Worm (Caenorhabditis elegans) whole organism, L4/young adult: ENCODE data around the gene C07A12.18.

ENCODE experiments used
- dao-5 ChIP-seq: sonication (generic microtip); optimal IDR thresholded peaks from 2 replicates; lab custom pipeline; 2016; ENCODE audit warnings: missing genotype, missing genetic modification characterization, moderate library complexity, missing compliant biosample characterization
- him-1 ChIP-seq: sonication (generic microtip); optimal IDR thresholded peaks from 2 replicates; lab custom pipeline; 2016; ENCODE audit warnings: missing genotype, missing genetic modification reagents, missing genetic modification characterization, missing compliant biosample characterization

- no peak for TF ChIP-seq him-1
- no peak for TF ChIP-seq dao-5 (tag; lab: Kevin White, UChicago)
Measured at ce11 chrX:4516758-4517157, 32.9 kb downstream of the C07A12.18 start.
